Worm (Caenorhabditis elegans) whole organism, young adult: Measurements from ENCODE around the gene daao-1.

Source experiments
- D2030.7 ChIP-seq: fragments of 200-800 bp; sonication (Bioruptor generic); IDR thresholded peaks from 2 replicates; pipeline ENCODE4 v1.3.6; 2022; ENCODE audit warnings: missing genetic modification reagents, missing genetic modification characterization, missing compliant biosample characterization
- F22D6.2 ChIP-seq: sonication (generic microtip); optimal IDR thresholded peaks from 2 replicates; lab custom pipeline; 2016; ENCODE audit warnings: mild to moderate bottlenecking, missing genetic modification characterization, missing compliant biosample characterization
- F23B12.7 ChIP-seq: sonication (generic microtip); optimal IDR thresholded peaks from 2 replicates; lab custom pipeline; 2017; ENCODE audit warnings: missing genetic modification characterization, mild to moderate bottlenecking, missing compliant biosample characterization, antibody characterized with exemption, moderate library complexity; ENCODE audit not compliant: insufficient read depth
- F57A8.1 ChIP-seq: fragments of 200-800 bp; sonication (Bioruptor generic); optimal IDR thresholded peaks from 2 replicates; lab custom pipeline; 2018; ENCODE audit warnings: mild to moderate bottlenecking, missing genetic modification characterization, moderate library complexity, missing compliant biosample characterization
- T07F8.4 ChIP-seq: sonication (generic microtip); optimal IDR thresholded peaks from 2 replicates; lab custom pipeline; 2016; ENCODE audit warnings: mild to moderate bottlenecking, missing genetic modification characterization, moderate library complexity, missing compliant biosample characterization
- Y53G8AR.9 ChIP-seq: fragments of 200-800 bp; sonication (Bioruptor generic); conservative IDR thresholded peaks from 2 replicates; pipeline ENCODE4 v1.3.6; 2022; ENCODE audit warnings: missing genetic modification reagents, missing genetic modification characterization, missing compliant biosample characterization
- Y56A3A.18 ChIP-seq: fragments of 200-800 bp; sonication (Bioruptor generic); IDR thresholded peaks from 2 replicates; pipeline ENCODE4 v1.3.6; 2022; ENCODE audit warnings: missing genetic modification reagents, missing genetic modification characterization, missing compliant biosample characterization
- atf-7 ChIP-seq: sonication (generic microtip); optimal IDR thresholded peaks from 2 replicates; lab custom pipeline; 2017; ENCODE audit warnings: mild to moderate bottlenecking, missing genetic modification characterization, missing compliant biosample characterization
- attf-3 ChIP-seq: fragments of 200-800 bp; sonication (Bioruptor generic); conservative IDR thresholded peaks from 2 replicates; pipeline ENCODE4 v1.3.6; 2022; ENCODE audit warnings: missing genetic modification reagents, missing genetic modification characterization, missing compliant biosample characterization
- attf-5 ChIP-seq: fragments of 200-800 bp; sonication (Bioruptor generic); optimal IDR thresholded peaks from 2 replicates; lab custom pipeline; 2018; ENCODE audit warnings: mild to moderate bottlenecking, missing genetic modification characterization, missing compliant biosample characterization
- ceh-40 ChIP-seq: fragments of 200-800 bp; sonication (Bioruptor generic); IDR thresholded peaks from 2 replicates; pipeline ENCODE4 v1.3.6; 2022; ENCODE audit warnings: missing genetic modification characterization, missing compliant biosample characterization
- ceh-58 ChIP-seq: fragments of 200-800 bp; sonication (Bioruptor generic); IDR thresholded peaks from 2 replicates; pipeline ENCODE4 v1.3.6; 2022; ENCODE audit warnings: missing genetic modification characterization, missing compliant biosample characterization
- ceh-91 ChIP-seq: fragments of 200-800 bp; sonication (Bioruptor generic); IDR thresholded peaks from 2 replicates; pipeline ENCODE4 v1.3.6; 2022; ENCODE audit warnings: missing genetic modification reagents, missing genetic modification characterization, missing compliant biosample characterization
- die-1 ChIP-seq: sonication (generic microtip); optimal IDR thresholded peaks from 2 replicates; lab custom pipeline; 2016; ENCODE audit warnings: missing genotype, mild to moderate bottlenecking, missing genetic modification characterization, missing compliant biosample characterization
- egrh-3 ChIP-seq: fragments of 200-800 bp; sonication (Bioruptor generic); IDR thresholded peaks from 2 replicates; pipeline ENCODE4 v1.3.6; 2022; ENCODE audit warnings: missing genetic modification reagents, missing genetic modification characterization, missing compliant biosample characterization
- hlh-12 ChIP-seq: sonication (generic microtip); optimal IDR thresholded peaks from 2 replicates; lab custom pipeline; 2016; ENCODE audit warnings: missing genetic modification characterization, missing compliant biosample characterization
- let-607 ChIP-seq, 2 experiments: fragments of 200-800 bp in 1 of 2; sonication (Bioruptor generic) in 1 of 2; sonication (generic microtip) in 1 of 2; optimal IDR thresholded peaks; 2 replicates each; lab custom pipeline; 2016 to 2018; ENCODE audit warnings: mild to moderate bottlenecking in 2 of 2, missing compliant biosample characterization in 2 of 2, missing genetic modification characterization in 2 of 2, moderate library complexity in 2 of 2, missing genotype in 1 of 2
- lin-26 ChIP-seq: fragments of 200-800 bp; sonication (Bioruptor generic); IDR thresholded peaks from 2 replicates; pipeline ENCODE4 v1.3.6; 2022; ENCODE audit warnings: missing genetic modification reagents, missing genetic modification characterization, missing compliant biosample characterization
- lir-1 ChIP-seq: fragments of 200-800 bp; sonication (Bioruptor generic); conservative IDR thresholded peaks from 2 replicates; pipeline ENCODE4 v1.3.6; 2022; ENCODE audit warnings: missing genetic modification reagents, missing genetic modification characterization, missing compliant biosample characterization
- madf-10 ChIP-seq: sonication (generic microtip); optimal IDR thresholded peaks from 2 replicates; lab custom pipeline; 2016; ENCODE audit warnings: mild to moderate bottlenecking, missing genetic modification characterization, missing compliant biosample characterization
- mel-28 ChIP-seq: sonication (generic microtip); optimal IDR thresholded peaks from 2 replicates; lab custom pipeline; 2016; ENCODE audit warnings: borderline replicate concordance, mild to moderate bottlenecking, missing genetic modification characterization, missing compliant biosample characterization
- mes-4 ChIP-seq: sonication (generic microtip); optimal IDR thresholded peaks from 2 replicates; lab custom pipeline; 2016; ENCODE audit warnings: missing genotype, missing genetic modification characterization, missing compliant biosample characterization
- nfyb-1 ChIP-seq: fragments of 200-800 bp; sonication (Bioruptor generic); IDR thresholded peaks from 2 replicates; pipeline ENCODE4 v1.3.6; 2022; ENCODE audit warnings: missing genetic modification reagents, missing genetic modification characterization, missing compliant biosample characterization
- nhr-120 ChIP-seq: fragments of 200-800 bp; sonication (Bioruptor generic); IDR thresholded peaks from 2 replicates; pipeline ENCODE4 v1.3.6; 2022; ENCODE audit warnings: missing genetic modification characterization, missing compliant biosample characterization
- pbrm-1 ChIP-seq: fragments of 200-800 bp; sonication (Bioruptor generic); IDR thresholded peaks from 2 replicates; pipeline ENCODE4 v1.3.6; 2022; ENCODE audit warnings: missing genetic modification reagents, missing genetic modification characterization, missing compliant biosample characterization
- rec-8 ChIP-seq, 2 experiments: sonication (generic microtip); optimal IDR thresholded peaks; 2 replicates each; lab custom pipeline; 2016; ENCODE audit warnings: mild to moderate bottlenecking in 2 of 2, missing genetic modification characterization in 2 of 2, missing genetic modification reagents in 2 of 2, missing genotype in 2 of 2, missing biosample characterization in 1 of 2, missing compliant biosample characterization in 1 of 2, moderate library complexity in 1 of 2
- rpc-1 ChIP-seq, 2 experiments: fragments of 150-350 bp in 1 of 2; sonication (generic microtip) in 1 of 2; optimal IDR thresholded peaks; 2 replicates each; lab custom pipeline; 2014 to 2018; ENCODE audit warnings: missing biosample characterization in 1 of 2, missing genetic modification characterization in 1 of 2, missing genetic modification reagents in 1 of 2, missing genotype in 1 of 2
- tbx-9 ChIP-seq: sonication (generic microtip); optimal IDR thresholded peaks from 2 replicates; lab custom pipeline; 2016; ENCODE audit warnings: borderline replicate concordance, missing genetic modification characterization, inconsistent platforms, missing compliant biosample characterization
- unc-62 ChIP-seq: fragments of 150-350 bp; optimal IDR thresholded peaks from 2 replicates; lab custom pipeline; 2014; ENCODE audit warnings: missing biosample characterization, missing genetic modification reagents, missing genetic modification characterization
- zfh-2 ChIP-seq: fragments of 200-800 bp; sonication (Bioruptor generic); conservative IDR thresholded peaks from 2 replicates; pipeline ENCODE4 v1.3.6; 2022; ENCODE audit warnings: missing genetic modification reagents, missing genetic modification characterization, missing compliant biosample characterization
- zim-3 ChIP-seq: sonication (generic microtip); optimal IDR thresholded peaks from 2 replicates; lab custom pipeline; 2017; ENCODE audit warnings: mild to moderate bottlenecking, missing genetic modification characterization, moderate library complexity, missing compliant biosample characterization
- ztf-3 ChIP-seq: fragments of 200-800 bp; sonication (Bioruptor generic); optimal IDR thresholded peaks from 2 replicates; lab custom pipeline; 2018; ENCODE audit warnings: mild to moderate bottlenecking, missing genetic modification characterization, missing compliant biosample characterization

Gene daao-1

DNA sequence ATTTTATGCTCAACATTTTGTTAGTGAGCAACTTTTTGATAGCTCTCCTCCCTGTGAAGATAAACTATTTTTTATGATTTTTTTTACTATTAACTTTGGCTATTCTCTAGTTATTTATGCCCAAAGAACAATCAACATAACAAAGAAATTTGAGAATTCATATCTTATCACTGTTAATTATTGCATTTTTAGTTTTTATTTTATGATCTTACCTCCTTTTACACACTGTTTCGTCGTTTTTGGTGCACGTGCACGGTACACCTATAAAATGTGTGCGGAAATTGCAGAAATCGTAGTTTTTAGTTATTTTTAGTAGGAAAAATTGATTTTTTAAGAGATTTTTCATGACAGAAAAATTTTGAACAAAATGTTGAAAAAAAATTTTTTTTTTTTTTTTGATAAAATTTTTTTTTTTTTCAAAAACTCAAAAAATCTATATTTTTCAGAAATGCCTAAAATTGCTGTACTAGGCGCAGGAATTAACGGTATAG, at the start of gene daao-1:
Gene daao-1, plus strand, starts transcription at position 441 of the 491 bp plus-strand sequence.
- TF ChIP-seq F57A8.1 (GFP tag; lab: Kevin White, UChicago): no peak
- TF ChIP-seq mes-4 (tag; lab: Kevin White, UChicago): no peak
- no peak for TF ChIP-seq rec-8 (tag; optimal IDR thresholded peaks at IDR 0.05; lab: Kevin White, UChicago)
- no peak for TF ChIP-seq unc-62 (GFP tag; lab: Kevin White, UChicago)
- no peak for TF ChIP-seq nhr-120 (GFP tag; lab: Robert Waterston, UW)
- no peak for TF ChIP-seq Y56A3A.18 (GFP tag; lab: Robert Waterston, UW)
- no peak for TF ChIP-seq D2030.7 (GFP tag; lab: Robert Waterston, UW)
- TF ChIP-seq tbx-9: no peak
- no peak for TF ChIP-seq die-1 (tag; lab: Kevin White, UChicago)
- no peak for TF ChIP-seq ceh-40 (GFP tag; lab: Robert Waterston, UW)
- no peak for TF ChIP-seq zim-3 (tag; lab: Kevin White, UChicago)
- no peak for TF ChIP-seq lin-26 (GFP tag; lab: Robert Waterston, UW)
- TF ChIP-seq attf-3 (GFP tag; lab: Robert Waterston, UW): no peak
- no peak for TF ChIP-seq pbrm-1 (GFP tag; lab: Robert Waterston, UW)
- no peak for TF ChIP-seq madf-10 (tag; lab: Kevin White, UChicago)
- no peak for TF ChIP-seq atf-7 (tag; lab: Kevin White, UChicago)
- no peak for TF ChIP-seq F22D6.2 (tag; lab: Kevin White, UChicago)
- TF ChIP-seq rpc-1 (optimal IDR thresholded peaks at IDR 0.05; lab: Kevin White, UChicago): no peak
- TF ChIP-seq rpc-1 (tag; optimal IDR thresholded peaks at IDR 0.05; lab: Kevin White, UChicago): no peak
- TF ChIP-seq, all 124 proteins: peak for 0

DNA sequence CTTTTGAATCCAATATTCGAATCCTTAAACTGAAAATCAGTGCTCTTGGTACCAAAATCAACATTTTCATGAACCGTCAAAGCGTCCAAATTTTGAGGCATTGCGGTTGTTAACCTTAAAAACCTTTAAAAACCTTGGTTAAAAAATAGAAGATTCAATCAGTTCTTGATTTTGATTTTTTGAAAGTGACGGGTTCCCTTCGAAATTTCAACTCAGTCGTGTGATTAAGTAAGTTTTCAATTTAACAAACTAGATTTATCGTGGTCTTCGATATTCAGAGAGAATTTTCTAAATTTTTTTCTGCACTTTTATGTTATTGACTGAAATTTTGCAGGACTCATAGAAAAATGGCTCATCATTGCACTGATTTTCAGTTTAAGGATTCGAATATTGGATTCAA, 45.7 kb upstream of the daao-1 start, which contains the start of the genes Y69A2AR.25 and Y69A2AR.12:
Gene Y69A2AR.25, minus strand, starts transcription at position 101 of the 400 bp plus-strand sequence.
Gene Y69A2AR.12, plus strand, starts transcription at position 348 of the 400 bp plus-strand sequence.
- TF ChIP-seq F22D6.2 (tag; lab: Kevin White, UChicago): no peak
- no peak for TF ChIP-seq rpc-1 (optimal IDR thresholded peaks at IDR 0.05; lab: Kevin White, UChicago)
- TF ChIP-seq rpc-1 (tag; optimal IDR thresholded peaks at IDR 0.05; lab: Kevin White, UChicago): no peak
- no peak for TF ChIP-seq let-607 (tag; optimal IDR thresholded peaks at IDR 0.05; lab: Kevin White, UChicago)
- TF ChIP-seq T07F8.4 (tag; lab: Kevin White, UChicago): no peak
- no peak for TF ChIP-seq mel-28 (tag; lab: Kevin White, UChicago)
- TF ChIP-seq F23B12.7 (tag; lab: Kevin White, UChicago): no peak
- TF ChIP-seq, all 124 proteins: peak for 0

ce11 chrIV:2572107-2572506, 41.9 kb upstream of the daao-1 start, which contains the start of gene Y69A2AR.51:
Y69A2AR.51 (plus strand) TSS chrIV:2572407.
- TF ChIP-seq ztf-3 (no peak), Y53G8AR.9 (GFP tag; lab: Robert Waterston, UW) (no peak), ceh-58 (GFP tag; lab: Robert Waterston, UW) (no peak), lir-1 (no peak), egrh-3 (GFP tag; lab: Robert Waterston, UW) (no peak), hlh-12 (tag; lab: Kevin White, UChicago) (no peak)

ce11 chrIV:2573122-2573521, 40.9 kb upstream of the daao-1 start:
- TF ChIP-seq zfh-2 (GFP tag; lab: Robert Waterston, UW): peak; percentile 84
- TF ChIP-seq attf-5: no peak
- TF ChIP-seq ceh-91 (GFP tag; lab: Robert Waterston, UW): no peak
- peak; percentile 44; the same call in 1 of the 2 replicates for TF ChIP-seq egrh-3 (GFP tag; lab: Robert Waterston, UW)
- TF ChIP-seq nfyb-1 (GFP tag; lab: Robert Waterston, UW): no peak
